Worm (Caenorhabditis elegans) whole organism, L2 larva: Measurements from ENCODE around the gene M110.7.

Experiments
- dmd-4 ChIP-seq: sonication (generic microtip); optimal IDR thresholded peaks from 2 replicates; lab custom pipeline; 2017; ENCODE audit warnings: missing biosample characterization, missing genetic modification characterization
- lin-13 ChIP-seq: fragments of 150-350 bp; optimal IDR thresholded peaks from 2 replicates; lab custom pipeline; 2014; ENCODE audit warnings: missing biosample characterization, missing genetic modification reagents, missing genetic modification characterization

- TF ChIP-seq lin-13 (GFP tag; lab: Kevin White, UChicago) (no peak), dmd-4 (tag; lab: Kevin White, UChicago) (no peak)
These were observed 34.0 kb downstream of the M110.7 start for ce11 chrII:8266559-8266958.
